Fruit fly (Drosophila melanogaster) whole organism, pupa: Measurements from ENCODE around the gene CG43136.

Experiments used
- CG32121 ChIP-seq: fragments of 200-800 bp; sonication (Bioruptor generic); IDR thresholded peaks from 2 replicates; pipeline ENCODE4 v1.3.6; 2022; ENCODE audit warnings: missing biosample characterization, missing genetic modification characterization
- CG4496 ChIP-seq: fragments of 200-800 bp; sonication (Bioruptor generic); IDR thresholded peaks from 3 replicates; pipeline ENCODE4 v1.3.6; 2022; ENCODE audit warnings: missing biosample characterization, missing genetic modification characterization
- CG8301 ChIP-seq: fragments of 200-800 bp; sonication (Bioruptor generic); optimal IDR thresholded peaks from 2 replicates; lab custom pipeline; 2018; ENCODE audit warnings: missing biosample characterization, mild to moderate bottlenecking, missing genetic modification characterization
- CG9948 ChIP-seq: fragments of 200-800 bp; sonication (Bioruptor generic); optimal IDR thresholded peaks from 2 replicates; lab custom pipeline; 2018; ENCODE audit warnings: missing biosample characterization, mild to moderate bottlenecking, missing genetic modification characterization, moderate library complexity
- D1 ChIP-seq: fragments of 200-800 bp; sonication (Bioruptor generic); optimal IDR thresholded peaks from 2 replicates; lab custom pipeline; 2018; ENCODE audit warnings: missing biosample characterization, mild to moderate bottlenecking, missing genetic modification characterization, moderate library complexity
- EcR ChIP-seq: fragments of 200-800 bp; sonication (Bioruptor generic); optimal IDR thresholded peaks from 3 replicates; lab custom pipeline; 2019; ENCODE audit warnings: missing biosample characterization, missing genetic modification characterization, mild to moderate bottlenecking, moderate library complexity, missing genetic modification reagents
- Pif1B ChIP-seq: fragments of 200-800 bp; sonication (Bioruptor generic); optimal IDR thresholded peaks from 3 replicates; lab custom pipeline; 2016; ENCODE audit warnings: missing biosample characterization, missing genetic modification characterization
- rn ChIP-seq: fragments of 200-800 bp; sonication (Bioruptor generic); IDR thresholded peaks from 2 replicates; pipeline ENCODE4 v1.3.6; 2022; ENCODE audit warnings: missing biosample characterization, missing genetic modification characterization

DNA sequence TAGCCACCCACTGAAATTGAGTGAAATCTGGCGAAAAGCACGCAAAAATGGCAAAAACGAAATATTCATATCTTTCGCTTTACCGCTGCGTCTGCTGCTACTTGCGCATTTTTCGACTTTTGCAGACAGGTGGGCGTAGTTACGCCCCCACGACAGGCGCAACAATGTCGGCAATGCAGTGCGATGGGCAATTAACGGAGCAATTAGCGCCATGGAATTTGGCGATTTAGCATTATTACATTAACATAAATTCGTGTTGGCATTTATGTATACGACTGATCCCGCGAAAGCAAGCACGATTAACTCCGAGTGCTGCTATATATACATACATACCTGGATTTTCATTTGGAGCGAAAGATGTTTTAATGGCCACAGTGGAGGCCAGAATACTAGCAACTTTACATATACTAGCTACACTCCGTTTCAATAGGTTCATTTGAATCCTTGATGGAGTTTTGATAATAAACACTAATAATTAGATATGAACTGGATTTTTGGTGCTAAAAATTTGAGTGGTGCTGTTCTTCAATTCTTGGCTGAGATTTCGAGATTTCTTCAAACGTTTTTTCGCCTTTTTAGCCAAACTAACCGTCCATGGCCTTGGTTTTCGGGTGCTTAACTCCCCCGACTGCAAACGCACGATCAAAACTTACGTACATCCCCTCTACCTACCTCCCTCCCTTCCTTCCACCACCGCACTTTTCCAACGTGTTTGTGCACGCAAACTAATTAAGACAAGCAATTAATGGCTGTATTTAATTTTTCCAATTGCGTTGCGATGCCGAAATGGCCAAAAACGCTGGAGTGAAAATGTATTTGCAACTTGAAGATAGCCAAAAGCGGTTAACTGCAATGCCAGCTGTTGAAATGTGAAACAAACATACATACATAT lies 43.5 kb downstream of the CG43136 start:
- TF ChIP-seq EcR = no peak
- TF ChIP-seq CG32121 (GFP tag; lab: Robert Waterston, UW) = peak; percentile 25; the same call in 1 of the 2 replicates
- TF ChIP-seq D1 (tag; lab: Kevin White, UChicago) = no peak
- TF ChIP-seq CG8301 = peak; percentile 54
- TF ChIP-seq CG9948 = peak; percentile 17
- peak; percentile 75 for TF ChIP-seq CG4496
- TF ChIP-seq Pif1B (GFP tag; lab: Kevin White, UChicago) = no peak
- TF ChIP-seq rn (GFP tag; lab: Robert Waterston, UW) = no peak
